Fruit fly (Drosophila melanogaster) whole organism, adult: ENCODE results near the gene CG10681.

ENCODE experiments used
- CG11617 ChIP-seq: fragments of 200-800 bp; sonication (Bioruptor generic); optimal IDR thresholded peaks from 2 replicates; lab custom pipeline; 2017; ENCODE audit warnings: mild to moderate bottlenecking, missing biosample characterization, missing genetic modification reagents, missing genetic modification characterization
- CG12768 ChIP-seq: fragments of 200-800 bp; sonication (Bioruptor generic); optimal IDR thresholded peaks from 2 replicates; lab custom pipeline; 2017; ENCODE audit warnings: missing biosample characterization, missing genetic modification characterization, mild to moderate bottlenecking, moderate library complexity, missing genetic modification reagents
- CG14711 ChIP-seq: fragments of 200-800 bp; sonication (Bioruptor generic); optimal IDR thresholded peaks from 2 replicates; lab custom pipeline; 2018; ENCODE audit warnings: missing biosample characterization, mild to moderate bottlenecking, missing genetic modification characterization, moderate library complexity
- CG1620 ChIP-seq: fragments of 200-800 bp; sonication (Bioruptor generic); optimal IDR thresholded peaks from 2 replicates; lab custom pipeline; 2016; ENCODE audit warnings: missing biosample characterization, missing genetic modification characterization
- CG33017 ChIP-seq: fragments of 200-800 bp; sonication (Bioruptor generic); optimal IDR thresholded peaks from 2 replicates; lab custom pipeline; 2018; ENCODE audit warnings: missing biosample characterization, mild to moderate bottlenecking, missing genetic modification characterization, moderate library complexity
- CG5204 ChIP-seq: fragments of 200-800 bp; sonication (Bioruptor generic); optimal IDR thresholded peaks from 2 replicates; lab custom pipeline; 2016; ENCODE audit warnings: missing biosample characterization, missing genetic modification characterization
- CG7045 ChIP-seq: fragments of 200-800 bp; sonication (Bioruptor generic); optimal IDR thresholded peaks from 2 replicates; lab custom pipeline; 2017; ENCODE audit warnings: missing biosample characterization, mild to moderate bottlenecking, missing genetic modification characterization
- CG7101 ChIP-seq: fragments of 200-800 bp; sonication (Bioruptor generic); optimal IDR thresholded peaks from 2 replicates; lab custom pipeline; 2018; ENCODE audit warnings: missing biosample characterization, mild to moderate bottlenecking, missing genetic modification characterization, moderate library complexity
- Clk ChIP-seq: fragments of 200-800 bp; sonication (Bioruptor generic); optimal IDR thresholded peaks from 2 replicates; lab custom pipeline; 2017; ENCODE audit warnings: missing biosample characterization, missing genetic modification characterization
- Crg-1 ChIP-seq: fragments of 200-800 bp; sonication (Bioruptor generic); optimal IDR thresholded peaks from 2 replicates; lab custom pipeline; 2016; ENCODE audit warnings: missing biosample characterization, missing genetic modification characterization
- Hr96 ChIP-seq: fragments of 200-800 bp; sonication (Bioruptor generic); optimal IDR thresholded peaks from 2 replicates; lab custom pipeline; 2016; ENCODE audit warnings: missing biosample characterization, missing genetic modification characterization
- Mnt ChIP-seq: fragments of 200-800 bp; sonication (Bioruptor generic); optimal IDR thresholded peaks from 2 replicates; lab custom pipeline; 2016; ENCODE audit warnings: missing biosample characterization, mild to moderate bottlenecking, missing genetic modification characterization
- bab1 ChIP-seq: fragments of 200-800 bp; sonication (Bioruptor generic); optimal IDR thresholded peaks from 3 replicates; lab custom pipeline; 2019; ENCODE audit warnings: missing biosample characterization, mild to moderate bottlenecking, missing genetic modification characterization, moderate library complexity
- cic ChIP-seq: fragments of 200-800 bp; sonication (Bioruptor generic); optimal IDR thresholded peaks from 2 replicates; lab custom pipeline; 2017; ENCODE audit warnings: missing biosample characterization, mild to moderate bottlenecking, missing genetic modification characterization, moderate library complexity
- cnc ChIP-seq, 2 experiments: fragments of >200 bp; optimal IDR thresholded peaks; 2 replicates each; lab custom pipeline; 2017
- kay ChIP-seq: fragments of 200-800 bp; sonication (Bioruptor generic); peaks from one replicate; lab custom pipeline; 2016; ENCODE audit warnings: missing biosample characterization, missing genetic modification characterization, borderline replicate concordance
- ovo ChIP-seq: fragments of 200-800 bp; sonication (Bioruptor generic); optimal IDR thresholded peaks from 2 replicates; lab custom pipeline; 2016; ENCODE audit warnings: missing biosample characterization, missing genetic modification characterization
- pad ChIP-seq: fragments of 200-800 bp; sonication (Bioruptor generic); optimal IDR thresholded peaks from 3 replicates; lab custom pipeline; 2017; ENCODE audit warnings: missing biosample characterization, missing genetic modification characterization, mild to moderate bottlenecking, moderate library complexity, missing genetic modification reagents
- tj ChIP-seq: fragments of 200-800 bp; sonication (Bioruptor generic); optimal IDR thresholded peaks from 3 replicates; lab custom pipeline; 2017; ENCODE audit warnings: missing biosample characterization, mild to moderate bottlenecking, missing genetic modification characterization, moderate library complexity
- toe ChIP-seq: fragments of 200-800 bp; sonication (Bioruptor generic); optimal IDR thresholded peaks from 2 replicates; lab custom pipeline; 2016; ENCODE audit warnings: missing biosample characterization, missing genetic modification characterization

Gene CG10681

dm6 chr3L:12495312-12495725, 6.0 kb upstream of the CG10681 start:
- TF ChIP-seq CG5204 (GFP tag; lab: Kevin White, UChicago) (peak; percentile 27), kay (GFP tag; lab: Kevin White, UChicago) (no peak), ovo (GFP tag; lab: Kevin White, UChicago) (no peak)

DNA sequence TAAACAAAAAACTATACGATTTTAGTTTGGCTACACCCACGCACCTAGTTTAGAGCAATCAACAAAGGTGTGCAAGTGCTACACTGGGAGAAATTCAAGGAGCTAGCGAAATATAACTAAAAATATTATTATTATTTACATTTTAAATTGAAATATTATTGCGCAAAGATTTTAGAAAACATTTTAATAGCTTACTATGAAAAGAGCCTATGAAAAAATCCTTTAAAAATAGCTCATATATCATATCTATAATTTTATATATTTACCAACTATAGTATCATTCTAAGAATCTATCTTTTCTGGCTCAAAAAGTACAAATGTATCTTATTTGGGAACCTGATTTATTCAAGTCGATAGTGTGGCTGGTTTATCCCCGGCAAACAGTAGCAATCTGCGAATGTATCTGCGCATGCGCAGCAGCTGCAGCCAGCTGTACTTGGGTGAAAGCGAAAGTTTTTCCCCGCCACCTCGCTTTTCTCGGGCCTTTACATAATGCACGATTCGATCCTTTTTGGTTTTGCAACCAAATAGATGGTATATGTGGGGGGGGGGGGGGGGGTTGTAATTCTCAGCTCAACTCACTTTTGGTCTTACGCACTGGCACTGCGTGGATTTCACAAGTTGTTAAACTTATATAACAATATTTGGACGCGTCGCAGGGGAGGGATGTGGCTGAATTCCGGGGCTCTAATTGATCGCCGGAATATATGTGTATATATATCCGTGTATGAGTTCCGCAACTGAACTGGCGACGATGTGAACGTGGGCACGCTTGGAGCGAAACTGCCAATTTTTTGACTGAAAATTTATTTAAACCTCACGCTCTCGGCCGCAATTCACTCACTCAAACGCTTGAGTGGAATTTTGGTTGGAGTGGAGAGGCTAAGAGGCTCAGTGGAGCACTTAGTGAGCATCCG, 4.6 kb upstream of the CG10681 start, which contains the start of gene CG10657:
Gene CG10657, minus strand, starts transcription at position 789 of the 917 bp plus-strand sequence.
- TF ChIP-seq bab1 (GFP tag; lab: Kevin White, UChicago), result no peak
- TF ChIP-seq kay (GFP tag; lab: Kevin White, UChicago), result peak; percentile 25
- TF ChIP-seq CG11617 (GFP tag; lab: Kevin White, UChicago), result no peak
- no peak for TF ChIP-seq cic (GFP tag; lab: Kevin White, UChicago)

dm6 chr3L:12503865-12504650, 2.7 kb downstream of the CG10681 start, which contains the start of the genes CG10646 and vih:
CG10646 (minus strand) TSS chr3L:12503894.
vih (plus strand) TSS chr3L:12504292.
- TF ChIP-seq CG12768 (GFP tag; lab: Kevin White, UChicago) (peak; percentile 29), cic (GFP tag; lab: Kevin White, UChicago) (no peak), tj (peak; percentile 13), Mnt (GFP tag; lab: Kevin White, UChicago) (peak; percentile 42), CG1620 (peak; percentile 8), cnc (optimal IDR thresholded peaks at IDR 0.05; lab: Kevin White, UChicago) (no peak), ovo (GFP tag; lab: Kevin White, UChicago) (peak; percentile 77), toe (GFP tag; lab: Kevin White, UChicago) (no peak), CG14711 (tag; lab: Kevin White, UChicago) (peak; percentile 74), Crg-1 (GFP tag; lab: Kevin White, UChicago) (peak; percentile 12), kay (GFP tag; lab: Kevin White, UChicago) (no peak), CG7045 (GFP tag; lab: Kevin White, UChicago) (peak; percentile 10), CG33017 (peak; percentile 21), bab1 (GFP tag; lab: Kevin White, UChicago) (peak; percentile 19), CG11617 (GFP tag; lab: Kevin White, UChicago) (peak; percentile 58), CG7101 (tag; lab: Kevin White, UChicago) (peak; percentile 67), Hr96 (GFP tag; lab: Kevin White, UChicago) (no peak), pad (peak; percentile 61), Clk (GFP tag; lab: Kevin White, UChicago) (no peak)

DNA sequence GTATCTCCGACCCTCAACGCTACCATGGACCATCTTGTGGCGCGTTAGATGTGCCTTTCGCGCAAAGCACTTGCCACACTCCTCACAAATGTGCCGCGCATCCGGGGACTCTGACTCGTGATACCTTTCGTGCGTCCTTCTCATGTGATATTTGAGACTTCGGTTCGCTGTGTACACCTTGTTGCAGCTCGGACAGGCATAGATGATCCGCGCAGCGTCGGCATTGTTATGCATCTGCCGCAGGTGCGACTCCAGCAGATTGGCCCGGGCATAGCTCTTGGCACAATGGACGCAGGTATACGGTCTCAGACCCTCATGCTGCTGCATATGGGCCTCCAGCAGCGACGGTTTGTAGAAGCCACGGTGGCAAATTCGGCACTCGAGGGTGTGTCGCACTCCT, 4.7 kb downstream of the CG10681 start:
- TF ChIP-seq Crg-1 (GFP tag; lab: Kevin White, UChicago) (no peak), Mnt (GFP tag; lab: Kevin White, UChicago) (no peak), bab1 (GFP tag; lab: Kevin White, UChicago) (no peak), CG11617 (GFP tag; lab: Kevin White, UChicago) (no peak), CG14711 (tag; lab: Kevin White, UChicago) (no peak), ovo (GFP tag; lab: Kevin White, UChicago) (no peak), kay (GFP tag; lab: Kevin White, UChicago) (no peak), CG7101 (tag; lab: Kevin White, UChicago) (no peak)

dm6 chr3L:12506963-12507552, 5.7 kb downstream of the CG10681 start:
- TF ChIP-seq CG7045 (GFP tag; lab: Kevin White, UChicago), result no peak
- TF ChIP-seq bab1 (GFP tag; lab: Kevin White, UChicago), result no peak
- no peak for TF ChIP-seq toe (GFP tag; lab: Kevin White, UChicago)
- no peak for TF ChIP-seq CG12768 (GFP tag; lab: Kevin White, UChicago)
- TF ChIP-seq Mnt (GFP tag; lab: Kevin White, UChicago), result peak; percentile 6
- TF ChIP-seq CG33017, result no peak
- no peak for TF ChIP-seq tj

DNA sequence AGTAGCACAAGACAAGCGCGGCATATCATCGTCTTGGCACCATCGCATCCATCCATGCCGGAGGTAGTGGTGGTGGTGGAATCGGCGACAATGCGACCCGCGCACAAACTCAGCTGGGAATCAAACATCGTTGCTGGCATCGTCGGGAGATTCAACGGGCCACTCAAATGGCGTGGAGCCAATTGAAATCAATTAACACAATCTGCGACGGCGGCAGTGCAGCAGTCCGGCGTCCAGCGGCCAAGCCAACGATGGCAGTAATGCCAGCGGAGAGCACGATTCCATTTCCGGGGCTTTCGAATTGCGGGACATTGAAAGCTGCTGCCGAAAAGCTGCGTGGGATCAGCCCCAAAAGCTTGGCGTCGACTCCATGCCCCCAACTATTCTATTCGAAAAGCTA, 6.3 kb downstream of the CG10681 start, which contains the start of gene CG10654:
Gene CG10654, minus strand, starts transcription at position 270 of the 400 bp plus-strand sequence.
- no peak for TF ChIP-seq pad
- peak; percentile 54 for TF ChIP-seq CG12768 (GFP tag; lab: Kevin White, UChicago)
- no peak for TF ChIP-seq CG1620
